Worm (Caenorhabditis elegans) whole organism, L1 larva: ENCODE measurements around the gene abhd-5.1.

Source experiments
- ceh-82 ChIP-seq, 3 experiments: fragments of 150-350 bp in 1 of 3; sonication (generic microtip) in 2 of 3; optimal IDR thresholded peaks; 2 replicates each; lab custom pipeline; 2014 to 2017; ENCODE audit warnings: missing biosample characterization in 3 of 3, missing genetic modification characterization in 3 of 3
- mef-2 ChIP-seq: fragments of 150-350 bp; optimal IDR thresholded peaks from 2 replicates; lab custom pipeline; 2014; ENCODE audit warnings: missing biosample characterization, missing genetic modification characterization
- nhr-76 ChIP-seq: sonication (generic microtip); optimal IDR thresholded peaks from 2 replicates; lab custom pipeline; 2017; ENCODE audit warnings: missing biosample characterization, missing genetic modification characterization
- ztf-11 ChIP-seq, 2 experiments: sonication (generic microtip); optimal IDR thresholded peaks; 2 replicates each; lab custom pipeline; 2016 to 2017; ENCODE audit warnings: missing genetic modification characterization in 2 of 2, missing biosample characterization in 1 of 2, missing compliant biosample characterization in 1 of 2

DNA sequence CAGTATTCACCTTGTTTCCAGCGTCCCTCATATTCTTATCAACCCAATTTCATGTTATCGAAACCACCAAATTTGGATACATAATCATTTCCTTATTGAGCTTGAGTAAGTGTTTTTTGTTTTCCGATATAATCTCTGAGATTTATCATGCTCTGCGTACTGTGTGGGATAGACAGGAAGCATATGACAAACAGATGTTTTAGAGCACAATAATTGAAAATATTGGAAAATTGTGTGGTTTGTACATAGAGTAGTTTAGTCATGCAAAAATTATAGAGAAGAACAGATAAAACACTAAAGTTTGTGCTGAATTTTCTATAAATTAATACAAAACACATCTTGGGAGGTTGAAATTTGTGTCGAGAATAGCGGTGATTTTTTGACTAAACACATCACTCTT is 21.2 kb downstream of the abhd-5.1 start:
- TF ChIP-seq ceh-82 (tag; optimal IDR thresholded peaks at IDR 0.05; lab: Kevin White, UChicago) (no peak), ztf-11 (tag; optimal IDR thresholded peaks at IDR 0.05; lab: Kevin White, UChicago) (no peak), nhr-76 (tag; lab: Kevin White, UChicago) (no peak), mef-2 (tag; lab: Kevin White, UChicago) (no peak)
